Fruit fly (Drosophila melanogaster) whole organism, wandering third instar larva: ENCODE measurements around the gene Apoltp.

Experiments
- CG32264 ChIP-seq: fragments of 200-800 bp; sonication (Bioruptor generic); optimal IDR thresholded peaks from 2 replicates; lab custom pipeline; 2016; ENCODE audit warnings: missing biosample characterization, missing genetic modification characterization
- CG9705 ChIP-seq: fragments of 200-800 bp; sonication (Bioruptor generic); optimal IDR thresholded peaks from 2 replicates; lab custom pipeline; 2018; ENCODE audit warnings: missing biosample characterization, mild to moderate bottlenecking, missing genetic modification characterization
- Dfd ChIP-seq: fragments of >200 bp; optimal IDR thresholded peaks from 2 replicates; lab custom pipeline; 2017; ENCODE audit warnings: missing biosample characterization, missing genetic modification characterization
- Dif ChIP-seq: fragments of 200-275, 200-300 bp; sonication (Bioruptor generic); optimal IDR thresholded peaks from 2 replicates; lab custom pipeline; 2018; ENCODE audit warnings: missing biosample characterization, missing genetic modification characterization; ENCODE audit not compliant: partially characterized antibody
- GATAd ChIP-seq: sonication (Bioruptor generic); optimal IDR thresholded peaks from 2 replicates; lab custom pipeline; 2016; ENCODE audit warnings: missing biosample characterization, missing genetic modification characterization
- HLH106 ChIP-seq: fragments of 200-800 bp; optimal IDR thresholded peaks from 3 replicates; lab custom pipeline; 2019; ENCODE audit warnings: missing biosample characterization, mild to moderate bottlenecking, missing genetic modification characterization, moderate library complexity
- Hnf4 ChIP-seq: fragments of 200-800 bp; sonication (Bioruptor generic); optimal IDR thresholded peaks from 2 replicates; lab custom pipeline; 2016; ENCODE audit warnings: missing biosample characterization, mild to moderate bottlenecking, missing genetic modification characterization
- Hr83 ChIP-seq: fragments of 200-300 bp; sonication (Bioruptor generic); optimal IDR thresholded peaks from 2 replicates; lab custom pipeline; 2016; ENCODE audit warnings: missing biosample characterization, mild to moderate bottlenecking, missing genetic modification characterization, moderate library complexity; ENCODE audit not compliant: poor library complexity, severe bottlenecking
- Jra ChIP-seq: sonication (Bioruptor generic); optimal IDR thresholded peaks from 2 replicates; lab custom pipeline; 2016; ENCODE audit warnings: missing biosample characterization, missing genetic modification characterization
- Mio ChIP-seq: sonication (Bioruptor generic); optimal IDR thresholded peaks from 2 replicates; lab custom pipeline; 2016; ENCODE audit warnings: missing biosample characterization, missing genetic modification characterization
- N ChIP-seq: fragments of >200 bp; optimal IDR thresholded peaks from 2 replicates; lab custom pipeline; 2018; ENCODE audit warnings: missing biosample characterization, missing external identifiers, missing genetic modification characterization
- Rel ChIP-seq, 2 experiments: fragments of 200-800 bp; sonication (Bioruptor generic) in 1 of 2; optimal IDR thresholded peaks; 2 replicates in 1 of 2; 3 replicates in 1 of 2; lab custom pipeline; 2016 to 2019; ENCODE audit warnings: mild to moderate bottlenecking in 2 of 2, missing biosample characterization in 2 of 2, missing genetic modification characterization in 2 of 2, moderate library complexity in 1 of 2
- Sp1 ChIP-seq: fragments of 200-800 bp; sonication (Bioruptor generic); optimal IDR thresholded peaks from 3 replicates; lab custom pipeline; 2019; ENCODE audit warnings: missing biosample characterization, mild to moderate bottlenecking, missing genetic modification characterization, moderate library complexity
- Vsx2 ChIP-seq: fragments of 200-300, 225-300 bp; sonication (Bioruptor generic); optimal IDR thresholded peaks from 2 replicates; lab custom pipeline; 2018; ENCODE audit warnings: missing biosample characterization, missing genetic modification characterization; ENCODE audit not compliant: partially characterized antibody
- br ChIP-seq: fragments of 200-800 bp; sonication (Bioruptor generic); optimal IDR thresholded peaks from 2 replicates; lab custom pipeline; 2016; ENCODE audit warnings: missing biosample characterization, missing genetic modification characterization
- brk ChIP-seq: fragments of 200-800 bp; sonication (Bioruptor generic); optimal IDR thresholded peaks from 2 replicates; lab custom pipeline; 2016; ENCODE audit warnings: missing biosample characterization, mild to moderate bottlenecking, missing genetic modification characterization
- dl ChIP-seq, 2 experiments: fragments of 175-275, 200-275 bp in 1 of 2; fragments of 200-275 bp in 1 of 2; sonication (Bioruptor generic); optimal IDR thresholded peaks; lab custom pipeline; 2018; ENCODE audit warnings: mild to moderate bottlenecking in 2 of 2, missing biosample characterization in 2 of 2, missing genetic modification characterization in 2 of 2, moderate library complexity in 2 of 2; ENCODE audit not compliant: partially characterized antibody in 2 of 2, insufficient read depth in 1 of 2
- dmrt93B ChIP-seq: fragments of 200-800 bp; sonication (Bioruptor generic); optimal IDR thresholded peaks from 2 replicates; lab custom pipeline; 2018; ENCODE audit warnings: missing biosample characterization, mild to moderate bottlenecking, missing genetic modification characterization
- ey ChIP-seq: fragments of 200-800 bp; sonication (Bioruptor generic); optimal IDR thresholded peaks from 2 replicates; lab custom pipeline; 2016; ENCODE audit warnings: missing biosample characterization, missing genetic modification characterization
- foxo ChIP-seq, 2 experiments: fragments of 200-800 bp; sonication (Bioruptor generic); optimal IDR thresholded peaks; 2 replicates in 1 of 2; 3 replicates in 1 of 2; lab custom pipeline; 2016 to 2017; ENCODE audit warnings: missing biosample characterization in 2 of 2, missing genetic modification characterization in 2 of 2
- h ChIP-seq: fragments of 200-800 bp; sonication (Bioruptor generic); optimal IDR thresholded peaks from 3 replicates; lab custom pipeline; 2016; ENCODE audit warnings: missing biosample characterization, mild to moderate bottlenecking, missing genetic modification characterization
- pan ChIP-seq: fragments of >200 bp; optimal IDR thresholded peaks from 2 replicates; lab custom pipeline; 2017
- psq ChIP-seq: fragments of 200-800 bp; sonication (Bioruptor generic); optimal IDR thresholded peaks from 3 replicates; lab custom pipeline; 2017; ENCODE audit warnings: missing biosample characterization, mild to moderate bottlenecking, missing genetic modification characterization, moderate library complexity
- rgr ChIP-seq: fragments of 200-800 bp; sonication (Bioruptor generic); optimal IDR thresholded peaks from 3 replicates; lab custom pipeline; 2016; ENCODE audit warnings: missing biosample characterization, mild to moderate bottlenecking, missing genetic modification characterization
- sage ChIP-seq: fragments of 200-800 bp; sonication (Bioruptor generic); optimal IDR thresholded peaks from 2 replicates; lab custom pipeline; 2016; ENCODE audit warnings: missing biosample characterization, mild to moderate bottlenecking, missing genetic modification characterization
- usp ChIP-seq: fragments of >200 bp; optimal IDR thresholded peaks from 2 replicates; lab custom pipeline; 2017; ENCODE audit warnings: missing biosample characterization, missing genetic modification characterization

Apoltp gene

DNA sequence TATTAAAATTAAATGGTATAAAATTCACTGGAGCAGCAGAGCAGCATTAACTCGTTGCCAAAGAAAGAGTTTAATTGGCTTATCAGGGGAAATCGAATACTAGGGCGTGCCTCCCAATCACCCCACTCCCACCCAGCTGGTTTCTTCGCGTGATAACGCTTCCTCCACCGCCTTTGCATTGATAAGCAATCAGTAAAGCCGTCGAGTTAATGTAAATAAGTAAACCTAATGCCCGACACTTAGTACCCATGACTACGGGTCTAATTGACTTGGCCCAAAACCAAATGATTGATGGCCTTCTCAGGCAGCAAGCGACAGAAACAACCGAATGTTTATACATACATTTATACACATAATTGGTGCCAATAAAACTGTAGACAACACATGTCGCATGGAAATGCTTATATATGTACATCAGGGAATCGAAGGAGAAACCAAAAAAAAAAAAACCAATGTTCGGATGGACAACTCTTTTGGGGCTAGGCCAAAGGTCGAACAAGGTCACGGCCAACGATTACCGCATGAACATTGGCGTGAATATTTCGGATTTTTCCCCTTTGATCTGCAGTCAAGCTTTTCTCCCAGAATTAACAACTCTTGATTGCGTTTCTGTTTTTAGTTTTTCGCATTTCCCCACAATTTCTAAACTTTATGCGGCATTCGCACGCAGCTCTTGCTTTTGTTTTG, 60.1 kb downstream of the Apoltp start:
- no peak for TF ChIP-seq CG9705 (GFP tag; lab: Kevin White, UChicago)
- peak; percentile 22 for TF ChIP-seq h (GFP tag; lab: Kevin White, UChicago)

DNA sequence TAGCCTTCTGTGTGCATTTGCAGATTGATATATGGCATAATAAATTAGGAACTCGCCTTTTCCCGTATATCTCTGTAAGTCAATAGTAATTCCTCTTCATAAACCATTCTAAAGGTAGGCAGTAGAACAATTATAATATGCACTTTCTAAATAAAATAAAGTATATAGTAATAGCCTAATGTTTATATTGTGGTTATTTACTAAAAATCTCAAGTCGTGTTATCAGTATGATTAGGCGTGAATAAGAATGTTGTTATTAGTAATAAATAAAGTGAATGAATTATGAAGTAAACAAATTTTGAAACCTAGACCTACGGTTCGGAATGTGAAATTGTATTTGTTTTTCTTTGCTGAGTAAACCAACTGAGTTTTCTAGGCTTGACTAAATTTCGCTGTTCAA, 61.7 kb downstream of the Apoltp start:
- no peak for TF ChIP-seq Jra (GFP tag; lab: Kevin White, UChicago)

dm6 chr2L:9697561-9697960, 63.6 kb downstream of the Apoltp start:
- TF ChIP-seq Dfd (GFP tag; lab: Kevin White, UChicago) (peak; percentile 92), pan (lab: Kevin White, UChicago) (no peak), ey (no peak)

- peak; percentile 45 for TF ChIP-seq br (GFP tag; lab: Kevin White, UChicago)
- peak; percentile 17 for TF ChIP-seq rgr (GFP tag; lab: Kevin White, UChicago)
- TF ChIP-seq N (GFP tag; lab: Kevin White, UChicago), result peak; percentile 83
- peak; percentile 10 for TF ChIP-seq Dif
- TF ChIP-seq usp (GFP tag; lab: Kevin White, UChicago), result no peak
- TF ChIP-seq brk (GFP tag; lab: Kevin White, UChicago), result peak; percentile 37
- peak; percentile 9 for TF ChIP-seq Rel (GFP tag; optimal IDR thresholded peaks at IDR 0.05; lab: Kevin White, UChicago)
- TF ChIP-seq Rel (tag; optimal IDR thresholded peaks at IDR 0.05; lab: Kevin White, UChicago), result no peak
- no peak for TF ChIP-seq Vsx2 (GFP tag; lab: Kevin White, UChicago)
- TF ChIP-seq Jra (GFP tag; lab: Kevin White, UChicago), result no peak
- no peak for TF ChIP-seq GATAd (GFP tag; lab: Kevin White, UChicago)
- TF ChIP-seq Mio, result no peak
- TF ChIP-seq psq (GFP tag; lab: Kevin White, UChicago), result peak; percentile 78
- TF ChIP-seq CG32264, result peak; percentile 49
- peak; percentile 73 for TF ChIP-seq sage
- TF ChIP-seq, all 38 proteins: peak for 9
Measured at dm6 chr2L:9698092-9698922, 64.3 kb downstream of the Apoltp start.

- TF ChIP-seq usp (GFP tag; lab: Kevin White, UChicago) (no peak), br (GFP tag; lab: Kevin White, UChicago) (peak; percentile 13), HLH106 (peak; percentile 30), dmrt93B (GFP tag; lab: Kevin White, UChicago) (peak; percentile 8), Hnf4 (GFP tag; lab: Kevin White, UChicago) (peak; percentile 2), Hr83 (GFP tag; lab: Kevin White, UChicago) (peak; percentile 5), Rel (GFP tag; optimal IDR thresholded peaks at IDR 0.05; lab: Kevin White, UChicago) (no peak), Rel (tag; optimal IDR thresholded peaks at IDR 0.05; lab: Kevin White, UChicago) (peak; percentile 64), Dif (peak; percentile 55), h (GFP tag; lab: Kevin White, UChicago) (no peak), Sp1 (GFP tag; lab: Kevin White, UChicago) (peak; percentile 40), dl (GFP tag; optimal IDR thresholded peaks at IDR 0.05; lab: Kevin White, UChicago; ENCODE audit: insufficient read depth in 1 of 2, partially characterized antibody in 2 of 2) (no peak), rgr (GFP tag; lab: Kevin White, UChicago) (peak; percentile 7), foxo (GFP tag; optimal IDR thresholded peaks at IDR 0.05; lab: Kevin White, UChicago) (peak in 1 of 2 experiments; percentile 4)
Measured at dm6 chr2L:9698923-9699493, 65.0 kb downstream of the Apoltp start, which contains the start of gene Pka-C1. TSS of gene Pka-C1 (minus strand) at chr2L:9699297.
